Fruit fly (Drosophila melanogaster) whole organism, adult: Measurements from ENCODE around the gene CG34138.

Experiments used
- CG5204 ChIP-seq: fragments of 200-800 bp; sonication (Bioruptor generic); optimal IDR thresholded peaks from 2 replicates; lab custom pipeline; 2016; ENCODE audit warnings: missing biosample characterization, missing genetic modification characterization
- Mnt ChIP-seq: fragments of 200-800 bp; sonication (Bioruptor generic); optimal IDR thresholded peaks from 2 replicates; lab custom pipeline; 2016; ENCODE audit warnings: missing biosample characterization, mild to moderate bottlenecking, missing genetic modification characterization
- cnc ChIP-seq, 2 experiments: fragments of >200 bp; optimal IDR thresholded peaks; 2 replicates each; lab custom pipeline; 2017

- TF ChIP-seq cnc (optimal IDR thresholded peaks at IDR 0.05; lab: Kevin White, UChicago), result no peak
- no peak for TF ChIP-seq CG5204 (GFP tag; lab: Kevin White, UChicago)
- no peak for TF ChIP-seq Mnt (GFP tag; lab: Kevin White, UChicago)
Observed at dm6 chr3R:19664713-19665112, 30.0 kb downstream of the CG34138 start, which contains the start of gene CG7432.
